Fruit fly (Drosophila melanogaster): ENCODE results near the gene CG9705.
A peak's percentile ranks its signal among the peaks of the same experiment; 100 is the strongest.

The CG9705 gene

DNA sequence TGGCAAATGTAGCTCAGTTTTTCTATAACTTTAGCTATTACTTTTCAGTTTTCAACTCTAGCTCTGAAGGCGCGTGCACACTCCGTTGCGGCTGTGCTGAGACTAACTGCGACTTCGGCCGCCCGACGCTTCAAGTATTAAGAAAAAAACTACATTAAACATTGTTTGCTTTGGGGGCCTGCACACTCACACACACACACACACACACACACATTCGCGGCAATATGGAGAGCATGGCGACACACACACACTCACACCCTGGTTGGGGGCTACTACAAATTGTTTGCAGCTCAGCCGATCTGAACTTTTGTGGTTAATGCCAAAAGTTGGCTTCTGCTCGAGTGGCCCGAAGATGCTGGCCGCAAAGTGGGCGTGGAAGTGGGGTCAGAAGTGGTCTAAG lies 49.1 kb downstream of the CG9705 start, which contains the start of gene CG13024 (continued):
- TF ChIP-seq bowl (GFP tag; IDR thresholded peaks at IDR 0.05), result 0 out of 2 replicates have a peak, but pooled peaks have one; percentile 5
- TF ChIP-seq Dfd (GFP tag; optimal IDR thresholded peaks at IDR 0.05), result peak in 1 of 2 experiments; percentile 8

DNA sequence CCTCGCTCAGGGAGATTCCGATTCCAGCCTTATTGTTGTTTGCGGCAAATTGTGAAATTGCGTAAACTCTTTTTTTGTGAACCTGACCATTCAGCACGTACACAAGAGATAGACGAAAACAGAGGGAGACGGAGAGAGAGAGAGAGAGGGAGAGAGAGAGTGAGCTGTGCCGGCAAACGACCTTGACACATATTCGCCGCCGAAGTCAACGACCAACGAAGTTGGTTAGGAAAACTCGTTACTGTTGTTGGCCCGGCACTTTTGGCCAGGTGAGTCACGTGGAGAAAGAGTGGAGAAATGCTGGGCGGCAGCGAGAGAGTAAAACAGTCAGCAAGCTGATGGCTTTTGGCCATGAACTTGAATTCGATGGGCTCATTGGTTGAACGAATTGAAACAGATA lies 50.1 kb downstream of the CG9705 start:
- TF ChIP-seq wdn (GFP tag; IDR thresholded peaks at IDR 0.05), result no peak
- TF ChIP-seq CG12219 (GFP tag; optimal IDR thresholded peaks at IDR 0.05), result no peak
- TF ChIP-seq CG14014 (GFP tag; IDR thresholded peaks at IDR 0.05), result no peak
- no peak for TF ChIP-seq D (optimal IDR thresholded peaks at IDR 0.05)
- TF ChIP-seq D (GFP tag; optimal IDR thresholded peaks at IDR 0.05), result no peak
- TF ChIP-seq wek (GFP tag; optimal IDR thresholded peaks at IDR 0.05), result no peak
- TF ChIP-seq CG13775 (GFP tag; optimal IDR thresholded peaks at IDR 0.05), result no peak
- TF ChIP-seq Atf3 (GFP tag; optimal IDR thresholded peaks at IDR 0.05), result no peak
- no peak for TF ChIP-seq mam (GFP tag; optimal IDR thresholded peaks at IDR 0.05)
- no peak for TF ChIP-seq eve (GFP tag; optimal IDR thresholded peaks at IDR 0.05)
- TF ChIP-seq CG7928 (GFP tag; optimal IDR thresholded peaks at IDR 0.05), result no peak
- no peak for TF ChIP-seq CG6272 (GFP tag; IDR thresholded peaks at IDR 0.05)
- TF ChIP-seq HHEX (GFP tag; optimal IDR thresholded peaks at IDR 0.05), result no peak
- TF ChIP-seq Dp (GFP tag; optimal IDR thresholded peaks at IDR 0.05), result no peak
- no peak for TF ChIP-seq dysf (GFP tag; IDR thresholded peaks at IDR 0.05)
- no peak for TF ChIP-seq CG16779 (GFP tag; IDR thresholded peaks at IDR 0.05)
- TF ChIP-seq nmo (GFP tag; optimal IDR thresholded peaks at IDR 0.05), result no peak
- no peak for TF ChIP-seq cas (GFP tag; IDR thresholded peaks at IDR 0.05)
- no peak for TF ChIP-seq fd3F (GFP tag; optimal IDR thresholded peaks at IDR 0.05)
- TF ChIP-seq cad (GFP tag; optimal IDR thresholded peaks at IDR 0.05), result no peak
- no peak for TF ChIP-seq tup (GFP tag; optimal IDR thresholded peaks at IDR 0.05)
- no peak for TF ChIP-seq Ets97D (GFP tag; optimal IDR thresholded peaks at IDR 0.05)
- no peak for TF ChIP-seq CG32772 (GFP tag; IDR thresholded peaks at IDR 0.05)
- TF ChIP-seq vvl (GFP tag; IDR thresholded peaks at IDR 0.05), result 0 out of 2 replicates have a peak, but pooled peaks have one; percentile 7
- no peak for TF ChIP-seq ems (GFP tag; optimal IDR thresholded peaks at IDR 0.05)
- TF ChIP-seq ken (GFP tag; IDR thresholded peaks at IDR 0.05), result 0 out of 3 replicates have a peak, but pooled peaks have one; percentile 15
- TF ChIP-seq CG34224 (GFP tag; IDR thresholded peaks at IDR 0.05; ENCODE audit: partially characterized antibody), result no peak
- TF ChIP-seq Gsc (GFP tag; IDR thresholded peaks at IDR 0.05), result no peak
- no peak for TF ChIP-seq amos (GFP tag; IDR thresholded peaks at IDR 0.05; ENCODE audit: partially characterized antibody)
- TF ChIP-seq aop (GFP tag; IDR thresholded peaks at IDR 0.05), result no peak
- TF ChIP-seq sqz (GFP tag; optimal IDR thresholded peaks at IDR 0.05), result peak; percentile 18
- no peak for TF ChIP-seq hbn (GFP tag; IDR thresholded peaks at IDR 0.05; ENCODE audit: partially characterized antibody)
- no peak for TF ChIP-seq CG17361 (GFP tag; IDR thresholded peaks at IDR 0.05)
- TF ChIP-seq CG10431 (GFP tag; optimal IDR thresholded peaks at IDR 0.05), result no peak
- TF ChIP-seq Hr78 (GFP tag; optimal IDR thresholded peaks at IDR 0.05), result peak in 1 of 2 experiments; percentile 11
- TF ChIP-seq NC2α (GFP tag; optimal IDR thresholded peaks at IDR 0.05), result no peak
- no peak for TF ChIP-seq CG8478 (optimal IDR thresholded peaks at IDR 0.05)
- no peak for TF ChIP-seq ewg (GFP tag; optimal IDR thresholded peaks at IDR 0.05)
- TF ChIP-seq CG2120 (GFP tag; optimal IDR thresholded peaks at IDR 0.05), result no peak
- TF ChIP-seq CG9932 (GFP tag; IDR thresholded peaks at IDR 0.05), result no peak
- no peak for TF ChIP-seq CG33213 (GFP tag; optimal IDR thresholded peaks at IDR 0.05)
- no peak for TF ChIP-seq CG31388 (GFP tag; optimal IDR thresholded peaks at IDR 0.05)
- peak; percentile 59 for TF ChIP-seq Blimp-1 (GFP tag; optimal IDR thresholded peaks at IDR 0.05)
- peak; percentile 35 for TF ChIP-seq CG12769 (tag; optimal IDR thresholded peaks at IDR 0.05)
- TF ChIP-seq CG6854 (GFP tag; optimal IDR thresholded peaks at IDR 0.05), result no peak
- no peak for TF ChIP-seq cwo (GFP tag; optimal IDR thresholded peaks at IDR 0.05)
- no peak for TF ChIP-seq CG2678 (tag; optimal IDR thresholded peaks at IDR 0.05)
- TF ChIP-seq Ets65A (GFP tag), result peak; percentile 87
- TF ChIP-seq CG2199 (GFP tag; IDR thresholded peaks at IDR 0.05), result no peak

All from whole organism, embryonic.